Worm (Caenorhabditis elegans): ENCODE measurements around the gene R07E5.7.
A peak's percentile ranks its signal among the peaks of the same experiment; 100 is the strongest.

The R07E5.7 gene

DNA sequence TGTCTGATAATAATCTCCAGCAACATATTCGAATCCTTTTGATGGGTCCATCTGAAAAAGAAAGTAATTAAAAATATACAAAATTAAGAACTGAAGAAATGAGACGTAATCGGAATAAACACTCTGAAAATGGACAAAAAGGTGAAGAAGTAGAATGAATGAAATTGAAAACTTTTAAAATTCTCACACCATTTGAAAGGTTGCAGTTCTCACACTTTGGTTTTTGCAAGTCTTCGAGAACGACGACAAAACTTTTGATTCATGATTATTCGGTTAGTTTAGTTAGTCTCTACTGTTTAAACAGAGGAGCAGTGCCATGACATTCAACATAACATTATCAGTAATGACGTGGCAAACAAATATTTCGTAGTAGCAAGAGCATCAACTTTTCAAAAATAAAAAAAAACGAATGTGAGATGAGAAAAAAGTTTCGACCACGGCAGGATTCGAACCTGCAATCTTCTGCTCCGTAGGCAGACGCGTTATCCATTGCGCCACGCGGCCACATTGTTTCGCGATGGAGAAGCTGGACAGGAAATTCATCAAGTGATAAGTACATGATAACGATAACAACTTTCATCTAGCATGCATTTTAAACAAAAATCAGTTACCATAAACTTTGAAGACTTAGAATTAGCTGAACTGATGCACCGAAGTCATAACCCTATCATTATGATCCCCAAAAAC is 31.1 kb upstream of the R07E5.7 start, which contains the start of gene ceh-43 (continued):
- no peak for TF ChIP-seq ces-1 (GFP tag; optimal IDR thresholded peaks at IDR 0.05)
- peak; percentile 64 for TF ChIP-seq lin-38 (GFP tag; IDR thresholded peaks at IDR 0.05)
- no peak for TF ChIP-seq fkh-10 (GFP tag; optimal IDR thresholded peaks at IDR 0.05)
- TF ChIP-seq mep-1 (tag; optimal IDR thresholded peaks at IDR 0.05): no peak
- no peak for TF ChIP-seq pqm-1 (tag; optimal IDR thresholded peaks at IDR 0.05)
- peak; percentile 23 for TF ChIP-seq Y5F2A.4 (GFP tag; optimal IDR thresholded peaks at IDR 0.05)
- no peak for TF ChIP-seq hmg-1.1 (GFP tag; IDR thresholded peaks at IDR 0.05)
- no peak for TF ChIP-seq nhr-111 (GFP tag; optimal IDR thresholded peaks at IDR 0.05)
- TF ChIP-seq lin-1 (GFP tag; IDR thresholded peaks at IDR 0.05): no peak
- no peak for TF ChIP-seq snpc-4 (tag; optimal IDR thresholded peaks at IDR 0.05)
- TF ChIP-seq zip-2 (tag; optimal IDR thresholded peaks at IDR 0.05): no peak
- no peak for TF ChIP-seq hlh-30 (tag; optimal IDR thresholded peaks at IDR 0.05; ENCODE audit: insufficient read depth)
- peak; percentile 59; the same call in 1 of the 2 replicates for TF ChIP-seq F26F4.8 (GFP tag; conservative IDR thresholded peaks at IDR 0.05)
- TF ChIP-seq T26A8.4 (GFP tag; IDR thresholded peaks at IDR 0.05): peak; percentile 46; the same call in 1 of the 2 replicates
- no peak for TF ChIP-seq set-16 (GFP tag; IDR thresholded peaks at IDR 0.05)
- TF ChIP-seq tra-1 (GFP tag; IDR thresholded peaks at IDR 0.05): no peak
- no peak for TF ChIP-seq nhr-102 (tag; optimal IDR thresholded peaks at IDR 0.05)
- no peak for TF ChIP-seq dpl-1 (GFP tag; optimal IDR thresholded peaks at IDR 0.05)
- no peak for TF ChIP-seq saeg-2 (GFP tag; IDR thresholded peaks at IDR 0.05)

DNA sequence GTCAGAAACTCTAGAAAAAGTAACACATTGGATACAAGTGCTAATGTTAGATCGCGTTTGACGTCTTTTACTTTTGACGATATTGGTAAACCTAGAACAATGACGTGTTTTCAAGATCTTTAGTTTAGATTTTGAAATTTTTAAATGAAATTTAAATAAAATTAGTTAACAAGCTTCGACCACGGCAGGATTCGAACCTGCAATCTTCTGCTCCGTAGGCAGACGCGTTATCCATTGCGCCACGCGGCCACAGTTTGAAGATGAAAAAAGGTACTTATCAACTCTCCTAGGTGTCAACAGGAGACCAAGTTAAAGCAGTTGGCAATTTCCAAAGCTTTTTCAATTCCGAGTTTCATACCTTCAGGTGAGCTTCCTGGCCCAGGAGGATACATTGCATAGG is 30.4 kb upstream of the R07E5.7 start:
- TF ChIP-seq dve-1 (tag; optimal IDR thresholded peaks at IDR 0.05; ENCODE audit: insufficient read depth): peak; percentile 44
- no peak for TF ChIP-seq ama-1 (optimal IDR thresholded peaks at IDR 0.05)
- peak; percentile 12 for TF ChIP-seq nhr-48 (tag; optimal IDR thresholded peaks at IDR 0.05)
- no peak for TF ChIP-seq Y48G9A.11 (GFP tag; IDR thresholded peaks at IDR 0.05)
- TF ChIP-seq unc-130 (GFP tag; optimal IDR thresholded peaks at IDR 0.05): peak; percentile 51
- no peak for TF ChIP-seq madf-9 (GFP tag; conservative IDR thresholded peaks at IDR 0.05)
- peak; percentile 46; the same call in 1 of the 2 replicates for TF ChIP-seq daf-19 (GFP tag; conservative IDR thresholded peaks at IDR 0.05)
- TF ChIP-seq T20F7.1 (GFP tag; optimal IDR thresholded peaks at IDR 0.05): no peak
- TF ChIP-seq aha-1 (tag): no peak
- TF ChIP-seq egl-43 (GFP tag; IDR thresholded peaks at IDR 0.05): 0 out of 2 replicates have a peak, but pooled peaks have one; percentile 41
- TF ChIP-seq F44E2.7 (GFP tag; IDR thresholded peaks at IDR 0.05): no peak
- no peak for TF ChIP-seq F10B5.3 (tag; optimal IDR thresholded peaks at IDR 0.05)
- 0 out of 2 replicates have a peak, but pooled peaks have one; percentile 29 for TF ChIP-seq Y75B8A.6 (GFP tag; IDR thresholded peaks at IDR 0.05)
- TF ChIP-seq fos-1 (tag; optimal IDR thresholded peaks at IDR 0.05): no peak
- TF ChIP-seq daf-16 (GFP tag; optimal IDR thresholded peaks at IDR 0.05): peak in 1 of 2 experiments; percentile 64
- TF ChIP-seq daf-16 (tag; optimal IDR thresholded peaks at IDR 0.05): no peak
- 0 out of 4 replicates have a peak, but pooled peaks have one; percentile 6 to 28 for TF ChIP-seq madf-5 (GFP tag; IDR thresholded peaks at IDR 0.05)
- TF ChIP-seq zip-11 (GFP tag; IDR thresholded peaks at IDR 0.05): no peak
- no peak for TF ChIP-seq nhr-111 (GFP tag; optimal IDR thresholded peaks at IDR 0.05)
- TF ChIP-seq zag-1 (tag; optimal IDR thresholded peaks at IDR 0.05): no peak
- TF ChIP-seq ztf-11 (tag; optimal IDR thresholded peaks at IDR 0.05): no peak
- no peak for TF ChIP-seq unc-39 (tag; optimal IDR thresholded peaks at IDR 0.05)
- TF ChIP-seq D1046.2 (GFP tag; IDR thresholded peaks at IDR 0.05): 0 out of 2 replicates have a peak, but pooled peaks have one; percentile 70
- TF ChIP-seq mdt-29 (GFP tag; IDR thresholded peaks at IDR 0.05): 0 out of 2 replicates have a peak, but pooled peaks have one; percentile 7
- TF ChIP-seq lim-7 (GFP tag; IDR thresholded peaks at IDR 0.05): peak; percentile 61; the same call in 1 of the 2 replicates
- TF ChIP-seq ceh-20 (GFP tag; IDR thresholded peaks at IDR 0.05): no peak
- no peak for TF ChIP-seq set-16 (GFP tag; IDR thresholded peaks at IDR 0.05)
- TF ChIP-seq F49E8.2 (tag; optimal IDR thresholded peaks at IDR 0.05; ENCODE audit: borderline replicate concordance): peak; percentile 48
- no peak for TF ChIP-seq lin-13 (GFP tag; optimal IDR thresholded peaks at IDR 0.05)
- no peak for TF ChIP-seq nhr-77 (tag; optimal IDR thresholded peaks at IDR 0.05)
- TF ChIP-seq ces-1 (GFP tag; optimal IDR thresholded peaks at IDR 0.05): no peak
- TF ChIP-seq F37D6.2 (tag; optimal IDR thresholded peaks at IDR 0.05): no peak
- no peak for TF ChIP-seq ceh-44 (GFP tag; IDR thresholded peaks at IDR 0.05)
- TF ChIP-seq daf-12 (tag; optimal IDR thresholded peaks at IDR 0.05): no peak
